Fruit fly (Drosophila melanogaster) whole organism, adult: ENCODE measurements around the gene CG17134.

ENCODE experiments used
- CG5204 ChIP-seq: fragments of 200-800 bp; sonication (Bioruptor generic); optimal IDR thresholded peaks from 2 replicates; lab custom pipeline; 2016; ENCODE audit warnings: missing biosample characterization, missing genetic modification characterization
- bab1 ChIP-seq: fragments of 200-800 bp; sonication (Bioruptor generic); optimal IDR thresholded peaks from 3 replicates; lab custom pipeline; 2019; ENCODE audit warnings: missing biosample characterization, mild to moderate bottlenecking, missing genetic modification characterization, moderate library complexity
- cnc ChIP-seq, 2 experiments: fragments of >200 bp; optimal IDR thresholded peaks; 2 replicates each; lab custom pipeline; 2017
- kay ChIP-seq: fragments of 200-800 bp; sonication (Bioruptor generic); peaks from one replicate; lab custom pipeline; 2016; ENCODE audit warnings: missing biosample characterization, missing genetic modification characterization, borderline replicate concordance
- pad ChIP-seq: fragments of 200-800 bp; sonication (Bioruptor generic); optimal IDR thresholded peaks from 3 replicates; lab custom pipeline; 2017; ENCODE audit warnings: missing biosample characterization, missing genetic modification characterization, mild to moderate bottlenecking, moderate library complexity, missing genetic modification reagents

DNA sequence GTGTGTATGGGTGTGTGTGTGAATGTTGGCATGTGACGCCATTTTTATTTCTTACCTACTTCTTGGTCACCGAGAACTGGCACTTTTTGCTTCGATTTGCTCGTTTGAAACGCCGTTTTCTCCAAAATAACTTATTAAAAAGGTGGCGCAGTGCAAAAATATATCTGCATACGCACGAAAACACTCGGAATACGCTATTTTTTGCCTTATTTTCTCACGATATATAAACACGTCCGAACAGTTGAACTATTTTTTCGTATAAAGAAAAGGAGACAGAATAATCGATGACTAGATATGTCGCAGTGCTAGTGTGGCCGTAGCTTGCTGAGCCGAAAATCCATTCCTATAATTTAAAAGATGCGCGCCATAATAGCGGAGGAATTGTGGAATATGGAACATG, 21.8 kb downstream of the CG17134 start, which contains the start of gene CG6700:
- TF ChIP-seq cnc (optimal IDR thresholded peaks at IDR 0.05; lab: Kevin White, UChicago): no peak
- TF ChIP-seq CG5204 (GFP tag; lab: Kevin White, UChicago): no peak
- peak; percentile 65 for TF ChIP-seq bab1
- no peak for TF ChIP-seq pad
- TF ChIP-seq kay (GFP tag; lab: Kevin White, UChicago): peak; percentile 94
